Fruit fly (Drosophila melanogaster) whole organism, pupa: ENCODE results near the gene CG13856.

Source experiments
- CG34367 ChIP-seq: fragments of 200-800 bp; sonication (Bioruptor generic); optimal IDR thresholded peaks from 2 replicates; lab custom pipeline; 2018; ENCODE audit warnings: missing biosample characterization, mild to moderate bottlenecking, missing genetic modification characterization
- CG9948 ChIP-seq: fragments of 200-800 bp; sonication (Bioruptor generic); optimal IDR thresholded peaks from 2 replicates; lab custom pipeline; 2018; ENCODE audit warnings: missing biosample characterization, mild to moderate bottlenecking, missing genetic modification characterization, moderate library complexity
- Pif1A ChIP-seq: fragments of 200-800 bp; sonication (Bioruptor generic); optimal IDR thresholded peaks from 3 replicates; lab custom pipeline; 2016; ENCODE audit warnings: missing biosample characterization, missing genetic modification characterization

dm6 chr3R:22358810-22359209 lies 43.6 kb upstream of the CG13856 start:
- peak; percentile 78 for TF ChIP-seq CG34367 (tag; lab: Kevin White, UChicago)
- TF ChIP-seq CG9948 (tag; lab: Kevin White, UChicago) = peak; percentile 75
- peak; percentile 76 for TF ChIP-seq Pif1A (GFP tag; lab: Kevin White, UChicago)
